Worm (Caenorhabditis elegans) whole organism, young adult: Measurements from ENCODE around the gene K08D12.4.
A peak's percentile ranks its signal among the peaks of the same experiment; 100 is the strongest.

ENCODE experiments used
- B0035.1 ChIP-seq: sonication (generic microtip); optimal IDR thresholded peaks from 2 replicates; lab custom pipeline; 2016; ENCODE audit warnings: missing genetic modification characterization, mild to moderate bottlenecking, missing compliant biosample characterization, missing genotype, missing genetic modification reagents
- B0261.1 ChIP-seq: sonication (generic microtip); optimal IDR thresholded peaks from 2 replicates; lab custom pipeline; 2016; ENCODE audit warnings: mild to moderate bottlenecking, missing genetic modification characterization, moderate library complexity, missing compliant biosample characterization
- C06A6.2 ChIP-seq: fragments of 200-800 bp; sonication (Bioruptor generic); conservative IDR thresholded peaks from 2 replicates; pipeline ENCODE4 v1.3.6; 2022; ENCODE audit warnings: missing genetic modification characterization, missing compliant biosample characterization
- C17E4.6 ChIP-seq: fragments of 200-800 bp; sonication (Bioruptor generic); IDR thresholded peaks from 2 replicates; pipeline ENCODE4 v1.3.6; 2022; ENCODE audit warnings: missing genetic modification reagents, missing genetic modification characterization, missing compliant biosample characterization
- F37B4.10 ChIP-seq: fragments of 200-800 bp; sonication (Bioruptor generic); IDR thresholded peaks from 2 replicates; pipeline ENCODE4 v1.3.6; 2022; ENCODE audit warnings: missing genetic modification characterization, missing compliant biosample characterization
- F39B2.1 ChIP-seq: fragments of 200-800 bp; sonication (Bioruptor generic); IDR thresholded peaks from 2 replicates; pipeline ENCODE4 v1.3.6; 2022; ENCODE audit warnings: missing genetic modification reagents, missing genetic modification characterization, missing compliant biosample characterization
- F55B11.4 ChIP-seq: sonication (generic microtip); optimal IDR thresholded peaks from 2 replicates; lab custom pipeline; 2016; ENCODE audit warnings: missing compliant biosample characterization, missing genetic modification characterization, borderline replicate concordance; ENCODE audit not compliant: insufficient read depth
- Y56A3A.18 ChIP-seq: fragments of 200-800 bp; sonication (Bioruptor generic); IDR thresholded peaks from 2 replicates; pipeline ENCODE4 v1.3.6; 2022; ENCODE audit warnings: missing genetic modification reagents, missing genetic modification characterization, missing compliant biosample characterization
- ZK185.1 ChIP-seq: sonication (generic microtip); optimal IDR thresholded peaks from 2 replicates; lab custom pipeline; 2016; ENCODE audit warnings: mild to moderate bottlenecking, missing genetic modification characterization, missing compliant biosample characterization; ENCODE audit not compliant: poor library complexity, severe bottlenecking
- attf-6 ChIP-seq: fragments of 200-800 bp; sonication (Bioruptor generic); IDR thresholded peaks from 2 replicates; pipeline ENCODE4 v1.3.6; 2022; ENCODE audit warnings: missing genetic modification reagents, missing genetic modification characterization, missing compliant biosample characterization
- ccch-3 ChIP-seq: fragments of 200-800 bp; sonication (Bioruptor generic); optimal IDR thresholded peaks from 2 replicates; lab custom pipeline; 2018; ENCODE audit warnings: mild to moderate bottlenecking, missing genetic modification characterization, missing compliant biosample characterization
- egl-44 ChIP-seq: fragments of 200-800 bp; sonication (Bioruptor generic); IDR thresholded peaks from 2 replicates; pipeline ENCODE4 v1.3.6; 2022; ENCODE audit warnings: missing genetic modification reagents, missing genetic modification characterization, missing compliant biosample characterization
- egrh-3 ChIP-seq: fragments of 200-800 bp; sonication (Bioruptor generic); IDR thresholded peaks from 2 replicates; pipeline ENCODE4 v1.3.6; 2022; ENCODE audit warnings: missing genetic modification reagents, missing genetic modification characterization, missing compliant biosample characterization
- hlh-12 ChIP-seq: sonication (generic microtip); optimal IDR thresholded peaks from 2 replicates; lab custom pipeline; 2016; ENCODE audit warnings: missing genetic modification characterization, missing compliant biosample characterization
- let-526 ChIP-seq: fragments of 200-800 bp; sonication (Bioruptor generic); IDR thresholded peaks from 2 replicates; pipeline ENCODE4 v1.3.6; 2022; ENCODE audit warnings: missing genetic modification reagents, missing genetic modification characterization, missing compliant biosample characterization
- lin-26 ChIP-seq: fragments of 200-800 bp; sonication (Bioruptor generic); IDR thresholded peaks from 2 replicates; pipeline ENCODE4 v1.3.6; 2022; ENCODE audit warnings: missing genetic modification reagents, missing genetic modification characterization, missing compliant biosample characterization
- lin-40 ChIP-seq: sonication (generic microtip); optimal IDR thresholded peaks from 2 replicates; lab custom pipeline; 2016; ENCODE audit warnings: missing genetic modification characterization, mild to moderate bottlenecking, missing compliant biosample characterization, missing genotype, missing genetic modification reagents
- lir-1 ChIP-seq: fragments of 200-800 bp; sonication (Bioruptor generic); conservative IDR thresholded peaks from 2 replicates; pipeline ENCODE4 v1.3.6; 2022; ENCODE audit warnings: missing genetic modification reagents, missing genetic modification characterization, missing compliant biosample characterization
- madf-10 ChIP-seq: sonication (generic microtip); optimal IDR thresholded peaks from 2 replicates; lab custom pipeline; 2016; ENCODE audit warnings: mild to moderate bottlenecking, missing genetic modification characterization, missing compliant biosample characterization
- madf-3 ChIP-seq: fragments of 200-800 bp; sonication (Bioruptor generic); IDR thresholded peaks from 2 replicates; pipeline ENCODE4 v1.3.6; 2022; ENCODE audit warnings: missing genetic modification reagents, missing genetic modification characterization, missing compliant biosample characterization
- mcd-1 ChIP-seq: fragments of 200-800 bp; sonication (Bioruptor generic); IDR thresholded peaks from 2 replicates; pipeline ENCODE4 v1.3.6; 2022; ENCODE audit warnings: missing genetic modification reagents, missing genetic modification characterization, missing compliant biosample characterization
- nfya-1 ChIP-seq: sonication (generic microtip); optimal IDR thresholded peaks from 2 replicates; lab custom pipeline; 2017; ENCODE audit warnings: antibody characterized with exemption, missing compliant biosample characterization, missing genetic modification characterization, borderline replicate concordance; ENCODE audit not compliant: insufficient read depth
- pha-4 ChIP-seq: fragments of 150-350 bp; sonication (generic microtip); optimal IDR thresholded peaks from 2 replicates; lab custom pipeline; 2014; ENCODE audit warnings: missing biosample characterization, missing genetic modification reagents, missing genetic modification characterization
- sdz-38 ChIP-seq: sonication (generic microtip); optimal IDR thresholded peaks from 2 replicates; lab custom pipeline; 2016; ENCODE audit warnings: missing genotype, missing genetic modification characterization, missing compliant biosample characterization
- snpc-1.3 ChIP-seq: sonication (generic microtip); optimal IDR thresholded peaks from 2 replicates; lab custom pipeline; 2017; ENCODE audit warnings: missing genetic modification characterization, mild to moderate bottlenecking, missing compliant biosample characterization, antibody characterized with exemption, moderate library complexity, missing genotype, missing genetic modification reagents; ENCODE audit not compliant: insufficient read depth
- somi-1 ChIP-seq: fragments of 200-800 bp; sonication (Bioruptor generic); optimal IDR thresholded peaks from 2 replicates; lab custom pipeline; 2018; ENCODE audit warnings: mild to moderate bottlenecking, missing genetic modification characterization, missing compliant biosample characterization
- unc-130 ChIP-seq: sonication (generic microtip); optimal IDR thresholded peaks from 2 replicates; lab custom pipeline; 2016; ENCODE audit warnings: missing genetic modification reagents, missing genetic modification characterization, missing compliant biosample characterization
- xnd-1 ChIP-seq: sonication (generic microtip); optimal IDR thresholded peaks from 2 replicates; lab custom pipeline; 2016; ENCODE audit warnings: missing genotype, missing genetic modification reagents, missing genetic modification characterization, missing compliant biosample characterization
- zfh-2 ChIP-seq: fragments of 200-800 bp; sonication (Bioruptor generic); conservative IDR thresholded peaks from 2 replicates; pipeline ENCODE4 v1.3.6; 2022; ENCODE audit warnings: missing genetic modification reagents, missing genetic modification characterization, missing compliant biosample characterization
- ztf-18 ChIP-seq: sonication (generic microtip); optimal IDR thresholded peaks from 2 replicates; lab custom pipeline; 2016; ENCODE audit warnings: missing genotype, mild to moderate bottlenecking, missing genetic modification characterization, missing compliant biosample characterization
- ztf-25 ChIP-seq: fragments of 200-800 bp; sonication (Bioruptor generic); IDR thresholded peaks from 2 replicates; pipeline ENCODE4 v1.3.6; 2022; ENCODE audit warnings: missing genetic modification reagents, missing genetic modification characterization, missing compliant biosample characterization
- ztf-3 ChIP-seq: fragments of 200-800 bp; sonication (Bioruptor generic); optimal IDR thresholded peaks from 2 replicates; lab custom pipeline; 2018; ENCODE audit warnings: mild to moderate bottlenecking, missing genetic modification characterization, missing compliant biosample characterization

The K08D12.4 gene

DNA sequence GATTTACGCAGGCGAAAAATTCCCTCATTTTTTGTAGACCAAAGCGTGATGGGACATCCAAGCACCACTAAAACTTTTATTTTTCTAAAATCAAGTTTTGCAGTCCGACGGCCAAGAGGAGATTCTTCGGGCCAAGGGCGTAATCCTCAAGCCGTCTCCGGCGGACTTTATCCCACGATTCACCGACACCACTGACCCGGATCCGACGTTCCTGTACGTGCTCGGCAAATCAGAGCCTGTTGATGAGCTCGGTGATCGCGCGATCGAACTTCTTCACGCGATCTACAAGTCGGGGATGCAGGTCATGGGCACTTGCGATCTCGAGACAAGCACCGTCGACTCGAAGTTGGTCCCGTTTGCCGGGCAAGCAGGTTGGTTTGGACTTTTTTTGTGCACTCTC, 6.5 kb downstream of the K08D12.4 start:
- TF ChIP-seq Y56A3A.18 (no peak), zfh-2 (GFP tag; lab: Robert Waterston, UW) (peak; percentile 75), hlh-12 (tag; lab: Kevin White, UChicago) (no peak), F37B4.10 (GFP tag; lab: Robert Waterston, UW) (no peak), C06A6.2 (no peak), F55B11.4 (no peak), ztf-25 (GFP tag; lab: Robert Waterston, UW) (no peak), nfya-1 (tag; lab: Kevin White, UChicago) (no peak), B0261.1 (tag; lab: Kevin White, UChicago) (no peak)

DNA sequence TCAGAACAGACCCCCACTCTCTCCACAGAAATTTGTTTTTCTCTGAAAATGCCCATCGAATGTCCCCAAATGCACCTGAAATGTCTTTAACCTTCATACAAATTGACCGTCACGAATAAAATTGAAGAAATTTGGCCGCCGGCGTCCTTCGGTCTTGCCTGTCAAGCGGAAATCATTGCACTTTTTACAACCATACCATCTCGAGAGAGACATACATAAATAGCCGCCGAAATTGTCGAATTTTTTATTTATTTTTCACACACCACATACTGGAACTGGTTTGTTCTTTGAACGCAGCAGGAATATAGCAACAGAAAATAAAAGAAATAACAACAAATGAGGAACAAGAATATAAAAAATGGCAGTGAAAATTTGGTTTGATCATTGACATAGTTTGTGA, 8.6 kb downstream of the K08D12.4 start:
- TF ChIP-seq xnd-1 (tag; lab: Kevin White, UChicago) (no peak), madf-10 (tag; lab: Kevin White, UChicago) (no peak), lin-40 (tag; lab: Kevin White, UChicago) (peak; percentile 29)

DNA sequence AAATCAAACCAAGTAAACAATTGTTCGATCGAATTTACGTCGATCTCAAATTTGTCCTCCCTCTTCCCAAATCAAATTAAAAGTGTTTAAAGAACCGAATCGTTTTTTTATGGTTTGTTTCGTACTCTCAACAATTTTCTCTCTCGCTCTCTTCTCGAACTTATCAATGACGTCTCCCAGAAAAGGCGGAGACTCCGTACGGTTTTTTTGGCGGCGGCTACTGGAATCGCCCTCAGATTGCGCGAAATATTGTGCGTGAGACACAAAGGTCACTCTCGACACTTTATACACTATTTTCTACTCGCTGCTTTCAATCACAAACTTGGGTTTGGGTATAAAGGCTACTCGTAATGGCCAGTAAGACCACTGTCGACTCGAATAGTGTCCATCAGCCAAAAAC, 13.4 kb downstream of the K08D12.4 start, which contains the start of gene epic-2:
Gene epic-2 (plus strand): TSS at position 317 of the 400 bp plus-strand sequence.
- TF ChIP-seq unc-130 (no peak), ZK185.1 (no peak), madf-3 (GFP tag; lab: Robert Waterston, UW) (no peak), F39B2.1 (GFP tag; lab: Robert Waterston, UW) (no peak), egl-44 (GFP tag; lab: Robert Waterston, UW) (no peak), lir-1 (no peak), C17E4.6 (no peak), attf-6 (no peak)
- TF ChIP-seq, all 124 proteins: peak for 0

DNA sequence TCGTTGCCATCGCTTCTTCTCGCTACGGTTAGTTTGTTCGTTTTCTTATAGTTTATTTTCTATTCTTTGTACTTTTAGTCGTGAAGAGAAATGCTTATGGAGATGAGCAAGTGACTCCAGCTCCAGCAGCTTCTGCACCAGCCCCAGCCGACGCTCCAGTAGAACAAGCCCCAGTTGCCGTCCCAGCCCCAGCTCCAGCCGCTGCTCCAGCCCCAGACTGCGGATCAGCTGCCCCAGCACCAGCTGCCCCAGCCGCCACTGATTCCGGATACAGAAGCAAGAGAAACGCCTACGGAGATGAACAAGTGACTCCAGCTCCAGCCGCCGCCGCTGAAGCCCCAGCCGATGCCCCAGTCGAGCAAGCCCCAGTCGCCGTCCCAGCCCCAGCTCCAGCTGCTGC, 13.8 kb downstream of the K08D12.4 start:
- TF ChIP-seq zfh-2 (GFP tag; lab: Robert Waterston, UW) (peak; percentile 65; the same call in 1 of the 2 replicates), mcd-1 (GFP tag; lab: Robert Waterston, UW) (peak; percentile 31; the same call in 1 of the 2 replicates), lin-26 (peak; percentile 31; the same call in 1 of the 2 replicates), lin-40 (tag; lab: Kevin White, UChicago) (peak; percentile 20), egrh-3 (GFP tag; lab: Robert Waterston, UW) (peak; percentile 86)
- TF ChIP-seq, all 124 proteins: peak for 5; not testable (repeated sequence) for 119

DNA sequence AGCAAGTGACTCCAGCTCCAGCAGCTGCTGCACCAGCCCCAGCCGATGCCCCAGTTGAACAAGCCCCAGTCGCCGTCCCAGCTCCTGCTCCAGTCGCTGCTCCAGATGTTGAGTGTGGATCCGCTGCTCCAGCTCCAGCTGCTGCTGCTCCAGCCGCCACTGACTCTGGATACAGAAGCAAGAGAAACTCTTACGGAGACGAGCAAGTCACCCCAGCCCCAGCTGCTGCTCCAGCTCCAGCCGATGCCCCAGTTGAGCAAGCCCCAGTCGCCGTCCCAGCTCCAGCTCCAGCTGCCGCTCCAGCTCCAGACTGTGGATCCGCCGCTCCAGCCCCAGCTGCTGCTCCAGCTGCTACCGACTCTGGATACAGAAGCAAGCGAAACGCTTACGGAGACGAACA, 14.5 kb downstream of the K08D12.4 start:
- TF ChIP-seq nfya-1 (tag; lab: Kevin White, UChicago), result no peak
- no peak for TF ChIP-seq sdz-38 (tag; lab: Kevin White, UChicago)
- TF ChIP-seq lin-26, result peak; percentile 66; the same call in 1 of the 2 replicates
- no peak for TF ChIP-seq snpc-1.3
- 0 out of 2 replicates have a peak, but pooled peaks have one; percentile 7 for TF ChIP-seq let-526 (GFP tag; lab: Robert Waterston, UW)
- no peak for TF ChIP-seq F39B2.1 (GFP tag; lab: Robert Waterston, UW)
- TF ChIP-seq lin-40 (tag; lab: Kevin White, UChicago), result peak; percentile 79
- peak; percentile 88 for TF ChIP-seq egrh-3 (GFP tag; lab: Robert Waterston, UW)
- TF ChIP-seq B0035.1 (tag; lab: Kevin White, UChicago), result no peak
- TF ChIP-seq xnd-1 (tag; lab: Kevin White, UChicago), result no peak
- TF ChIP-seq ztf-18 (tag; lab: Kevin White, UChicago), result no peak
- no peak for TF ChIP-seq ztf-3 (GFP tag; lab: Kevin White, UChicago)
- peak; percentile 25; the same call in 1 of the 2 replicates for TF ChIP-seq zfh-2 (GFP tag; lab: Robert Waterston, UW)
- TF ChIP-seq somi-1, result no peak
- no peak for TF ChIP-seq pha-4 (tag; lab: Kevin White, UChicago)
- TF ChIP-seq ccch-3 (GFP tag; lab: Kevin White, UChicago), result no peak
